Worm (Caenorhabditis elegans): ENCODE results near the gene str-106.

DNA sequence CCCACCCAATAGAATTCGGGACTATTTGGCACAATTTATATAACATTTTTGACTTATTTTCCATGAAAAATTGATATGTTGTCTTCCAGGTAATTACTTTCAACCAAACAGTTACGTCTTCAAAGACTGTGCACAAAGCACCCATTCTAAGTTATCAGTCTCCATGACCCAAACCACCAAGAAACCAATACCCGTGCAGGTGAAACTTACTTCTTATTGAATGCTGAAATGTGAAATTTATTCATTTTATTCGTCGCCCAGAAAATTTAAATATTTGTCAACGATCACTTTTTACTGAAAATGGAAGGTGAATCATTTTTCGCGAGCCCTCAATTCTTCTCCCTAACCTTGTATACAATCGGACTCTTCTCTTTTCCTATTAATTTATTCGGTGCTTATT lies 10.0 kb downstream of the str-106 start, which contains the start of gene srh-281:
- TF ChIP-seq dao-5 (tag; optimal IDR thresholded peaks at IDR 0.05) (no peak), him-1 (tag; optimal IDR thresholded peaks at IDR 0.05) (no peak), W03F9.2 (tag; optimal IDR thresholded peaks at IDR 0.05) (no peak)

All from whole organism, L4/young adult.